Fruit fly (Drosophila melanogaster) S2 (cell line): ENCODE measurements around the gene unc80.
A peak's percentile ranks its signal among the peaks of the same experiment; 100 is the strongest.

Experiments
- CG8478 ChIP-seq: fragments of >200 bp; optimal IDR thresholded peaks from 2 replicates; lab custom pipeline; 2018
- CTCF ChIP-seq, 2 experiments: fragments of >200 bp; optimal IDR thresholded peaks; 2 replicates each; lab custom pipeline; 2018

unc80 gene

dm6 chr3R:27661971-27662489, at the start of gene unc80:
Gene unc80, plus strand, starts transcription at chr3R:27662439.
- TF ChIP-seq CG8478 (lab: Kevin White, UChicago) = no peak
- no peak for TF ChIP-seq CTCF (optimal IDR thresholded peaks at IDR 0.05; lab: Kevin White, UChicago)

DNA sequence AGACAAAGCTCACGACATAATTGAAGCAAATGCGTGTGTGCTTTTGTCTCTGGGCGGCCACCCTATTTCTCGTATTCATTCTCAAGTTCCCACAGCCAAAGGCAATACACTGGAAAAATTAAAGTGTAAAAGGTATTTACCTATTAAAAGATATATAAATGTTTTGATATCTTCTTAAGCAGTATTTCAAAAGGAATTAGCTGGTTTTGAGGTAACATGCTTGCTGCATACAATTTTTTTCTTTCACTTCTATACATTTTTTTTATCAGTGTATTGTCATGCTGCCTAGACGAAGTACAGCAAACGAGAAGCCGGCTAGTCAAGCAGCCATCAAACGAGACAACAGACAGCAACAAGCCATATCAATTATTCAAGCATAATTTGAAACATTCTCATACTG, 48.4 kb upstream of the unc80 start:
- no peak for TF ChIP-seq CTCF (optimal IDR thresholded peaks at IDR 0.05; lab: Kevin White, UChicago)

- TF ChIP-seq CTCF (optimal IDR thresholded peaks at IDR 0.05; lab: Kevin White, UChicago) (no peak), CG8478 (lab: Kevin White, UChicago) (no peak)
These were observed 45.7 kb upstream of the unc80 start for dm6 chr3R:27616493-27616892.

DNA sequence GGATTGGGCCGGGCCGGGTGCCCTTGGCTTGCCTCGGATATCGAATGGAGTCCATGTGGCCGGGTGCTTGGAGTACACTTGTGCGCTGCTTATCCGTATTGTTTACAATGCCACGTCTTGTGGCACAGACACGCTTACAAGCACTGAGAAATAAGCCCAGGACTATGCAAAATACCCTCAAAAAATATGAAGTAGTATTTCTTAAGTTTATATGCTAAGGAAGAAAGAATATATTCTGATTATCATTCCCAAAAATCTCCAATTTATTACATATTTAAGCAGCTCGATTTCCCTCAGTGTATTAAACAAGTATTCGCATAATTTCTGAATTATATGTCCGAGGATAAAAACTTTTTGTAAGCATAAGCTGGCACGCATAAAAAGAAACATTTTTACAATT, 40.4 kb upstream of the unc80 start:
- TF ChIP-seq CTCF (optimal IDR thresholded peaks at IDR 0.05; lab: Kevin White, UChicago) = no peak
- TF ChIP-seq CG8478 (lab: Kevin White, UChicago) = no peak

DNA sequence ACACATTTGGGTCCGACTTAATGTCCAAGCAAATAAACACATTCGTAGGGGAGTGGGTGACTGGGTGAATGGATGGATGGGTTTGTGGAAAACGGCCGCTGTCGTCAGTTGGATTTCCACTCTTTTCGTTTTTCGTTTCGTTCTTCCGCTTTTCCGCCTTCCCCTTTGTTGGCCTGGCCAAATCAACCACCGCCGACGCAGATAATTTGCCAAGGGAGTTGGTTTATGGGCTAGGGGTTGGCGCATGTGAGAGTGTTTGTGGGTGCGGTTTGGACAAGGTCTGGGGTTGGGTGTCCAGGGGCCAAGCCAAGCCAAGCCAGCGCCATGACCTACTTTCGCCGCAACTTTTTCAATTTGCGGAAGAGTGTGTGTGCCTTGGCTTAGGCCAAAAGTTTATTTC, 39.2 kb upstream of the unc80 start:
- TF ChIP-seq CG8478 (lab: Kevin White, UChicago) = no peak
- TF ChIP-seq CTCF (optimal IDR thresholded peaks at IDR 0.05; lab: Kevin White, UChicago) = no peak

DNA sequence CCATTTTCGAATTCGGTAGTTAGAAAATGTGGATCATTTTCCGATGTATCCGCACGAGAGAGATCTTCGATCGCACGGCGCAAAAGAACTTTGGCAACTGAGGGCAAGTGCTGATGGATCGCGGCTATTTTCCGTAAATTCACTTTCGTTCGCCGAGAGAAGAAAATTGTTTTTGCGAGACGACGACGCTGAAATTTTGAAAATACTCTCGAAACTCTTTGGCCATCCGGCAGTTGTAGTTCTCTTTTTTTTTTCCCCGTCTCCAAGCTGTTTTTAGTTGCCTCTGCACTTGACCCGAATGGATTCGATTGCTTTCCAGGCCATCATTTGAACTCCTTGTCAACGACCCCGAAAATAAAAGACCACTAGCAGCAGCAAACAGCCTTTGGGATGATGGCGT, 36.3 kb upstream of the unc80 start, which contains the start of gene CG5612:
TSS of gene CG5612 (minus strand) at position 101 of the 400 bp plus-strand sequence.
- no peak for TF ChIP-seq CTCF (optimal IDR thresholded peaks at IDR 0.05; lab: Kevin White, UChicago)
- TF ChIP-seq CG8478 (lab: Kevin White, UChicago) = no peak

DNA sequence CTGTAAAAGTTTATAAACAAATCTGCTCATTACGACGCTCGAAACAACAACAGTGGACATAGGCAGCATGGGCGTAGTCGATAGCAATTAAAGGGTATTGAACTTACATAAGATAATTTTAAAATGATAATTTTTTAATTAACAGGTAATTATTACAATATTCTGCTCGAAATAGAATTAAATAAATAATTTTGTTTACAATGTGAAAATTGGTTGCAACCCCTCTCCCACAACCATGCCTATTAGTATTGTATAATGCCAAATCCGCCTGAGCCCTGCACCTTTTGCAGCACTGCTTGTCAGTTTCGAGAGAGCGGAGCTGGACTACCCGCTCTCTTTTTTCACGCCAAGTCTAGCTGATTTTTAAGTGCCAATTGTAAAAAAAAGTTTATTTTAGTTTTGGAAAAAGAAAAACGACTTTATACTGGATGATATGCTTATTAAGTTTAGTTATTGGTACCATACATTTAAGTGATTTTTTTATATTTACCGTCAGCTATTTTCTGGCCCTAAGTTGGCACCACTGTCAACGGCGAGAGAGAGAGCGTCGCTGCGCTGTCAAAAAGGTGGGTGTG, 26.1 kb upstream of the unc80 start, which contains the start of the genes CG5611 and Mtl:
TSS of gene CG5611 (minus strand) at position 51 of the 575 bp plus-strand sequence.
TSS of gene Mtl (plus strand) at position 403 of the 575 bp plus-strand sequence.
- no peak for TF ChIP-seq CTCF (optimal IDR thresholded peaks at IDR 0.05; lab: Kevin White, UChicago)
- no peak for TF ChIP-seq CG8478 (lab: Kevin White, UChicago)

dm6 chr3R:27636720-27637119, 25.5 kb upstream of the unc80 start:
- TF ChIP-seq CG8478 (lab: Kevin White, UChicago) (no peak), CTCF (optimal IDR thresholded peaks at IDR 0.05; lab: Kevin White, UChicago) (no peak)

DNA sequence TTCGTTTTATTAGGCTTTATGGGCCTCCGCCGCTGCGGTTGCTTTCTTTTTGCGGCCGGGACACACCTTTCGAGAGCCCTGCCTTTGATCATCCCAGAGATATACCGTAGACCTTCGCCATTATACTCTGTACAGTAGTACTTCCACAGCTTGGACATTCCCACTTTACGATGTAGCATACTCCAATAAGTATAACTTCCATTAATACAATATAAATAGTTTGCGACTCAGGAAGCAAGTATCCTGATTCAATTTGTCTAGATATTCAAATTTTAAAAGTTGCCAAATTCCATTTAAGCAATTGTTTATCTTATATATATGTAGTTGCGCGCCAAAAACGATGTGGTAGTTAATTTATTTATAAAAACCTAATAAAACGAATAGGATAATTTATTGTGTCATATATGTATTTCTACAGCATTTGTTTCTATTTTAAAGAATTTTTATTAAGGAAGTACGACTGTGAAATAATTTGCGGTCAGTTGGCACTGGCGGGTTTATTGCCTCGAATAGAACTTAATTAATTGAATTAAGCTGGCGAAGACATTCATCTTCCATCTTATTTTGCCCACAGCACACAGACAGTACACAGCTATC, 24.9 kb upstream of the unc80 start:
- no peak for TF ChIP-seq CG8478 (lab: Kevin White, UChicago)
- no peak for TF ChIP-seq CTCF (optimal IDR thresholded peaks at IDR 0.05; lab: Kevin White, UChicago)

DNA sequence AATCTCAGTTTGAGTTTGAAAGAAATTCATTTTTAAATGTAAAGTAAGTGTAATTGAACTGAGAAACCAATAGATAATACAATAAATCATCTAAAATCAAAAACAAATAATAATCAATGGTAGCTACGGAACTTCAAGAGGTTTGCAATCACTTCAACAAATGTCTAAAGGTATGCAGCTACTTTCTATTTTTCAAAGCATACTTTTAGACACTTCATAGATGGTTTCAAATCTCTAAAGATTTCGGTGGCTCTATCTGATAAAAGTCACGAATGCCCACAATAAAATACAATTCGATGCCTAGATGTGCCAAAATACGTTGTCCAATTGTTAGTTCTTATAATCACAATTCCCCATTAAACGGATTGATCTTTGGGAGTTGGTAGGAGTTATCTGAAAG, 19.2 kb upstream of the unc80 start:
- no peak for TF ChIP-seq CTCF (optimal IDR thresholded peaks at IDR 0.05; lab: Kevin White, UChicago)
- TF ChIP-seq CG8478 (lab: Kevin White, UChicago) = no peak

dm6 chr3R:27647817-27648216, 14.4 kb upstream of the unc80 start:
- no peak for TF ChIP-seq CG8478 (lab: Kevin White, UChicago)
- TF ChIP-seq CTCF (optimal IDR thresholded peaks at IDR 0.05; lab: Kevin White, UChicago) = no peak

DNA sequence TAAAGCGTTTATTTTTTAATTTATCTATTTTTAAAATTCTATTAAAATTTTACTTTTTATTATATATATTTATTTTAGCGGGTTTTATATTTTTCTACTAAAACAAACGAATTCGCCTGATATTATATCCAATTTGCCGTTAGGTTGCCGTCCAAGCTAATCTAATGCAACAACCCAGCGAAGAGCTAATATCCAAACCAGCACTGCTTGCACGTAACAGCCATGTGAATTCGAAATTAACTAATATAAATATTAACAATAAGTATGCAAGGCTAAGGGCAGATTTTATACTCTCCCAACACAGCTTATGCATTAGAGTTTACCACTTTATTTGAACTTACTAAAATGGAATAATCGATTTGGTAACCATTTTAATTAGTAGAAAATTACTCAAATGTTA, 10.5 kb upstream of the unc80 start:
- TF ChIP-seq CTCF (optimal IDR thresholded peaks at IDR 0.05; lab: Kevin White, UChicago) = peak in 1 of 2 experiments; percentile 44
- TF ChIP-seq CG8478 (lab: Kevin White, UChicago) = no peak

dm6 chr3R:27652156-27652810, 10.0 kb upstream of the unc80 start, which contains the start of gene RpS10a:
Gene RpS10a, plus strand, starts transcription at chr3R:27652760.
- TF ChIP-seq CG8478 (lab: Kevin White, UChicago) = no peak
- no peak for TF ChIP-seq CTCF (optimal IDR thresholded peaks at IDR 0.05; lab: Kevin White, UChicago)

DNA sequence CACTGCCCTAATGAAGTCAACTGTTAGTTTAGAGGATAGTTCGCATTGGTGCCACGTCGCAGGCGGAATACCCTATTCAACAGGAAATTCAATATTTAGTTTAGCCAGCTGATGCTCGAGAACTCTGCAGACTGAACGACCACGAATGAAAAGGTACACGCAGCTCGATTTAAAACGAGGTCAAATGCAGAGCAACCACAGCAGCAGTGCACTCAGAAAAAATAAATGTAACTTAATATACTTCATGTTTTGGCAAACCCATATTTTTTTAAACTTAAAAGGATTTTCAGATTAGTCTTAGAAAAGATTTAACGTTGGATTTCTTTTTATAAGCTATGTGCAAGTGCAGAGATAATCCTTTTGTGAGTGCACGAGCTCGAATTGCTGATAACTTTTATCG, 7.1 kb upstream of the unc80 start:
- TF ChIP-seq CG8478 (lab: Kevin White, UChicago) (no peak), CTCF (optimal IDR thresholded peaks at IDR 0.05; lab: Kevin White, UChicago) (no peak)
